Fruit fly (Drosophila melanogaster) whole organism, embryonic: ENCODE results near the gene CG3337.
A peak's percentile ranks its signal among the peaks of the same experiment; 100 is the strongest.

Experiments used
- Aef1 ChIP-seq: fragments of 200-800 bp; sonication (Bioruptor generic); IDR thresholded peaks from 3 replicates; pipeline ENCODE4 v1.3.6; 2022; ENCODE audit warnings: missing biosample characterization, missing genetic modification characterization
- CG10366 ChIP-seq: fragments of 200-800 bp; sonication (Bioruptor generic); IDR thresholded peaks from 2 replicates; pipeline ENCODE4 v1.3.6; 2022; ENCODE audit warnings: missing biosample characterization, missing genetic modification characterization
- CG12071 ChIP-seq: fragments of 200-800 bp; sonication (Bioruptor generic); optimal IDR thresholded peaks from 3 replicates; lab custom pipeline; 2018; ENCODE audit warnings: missing biosample characterization, mild to moderate bottlenecking, missing genetic modification characterization
- CG13296 ChIP-seq: fragments of 200-800 bp; sonication (Bioruptor generic); optimal IDR thresholded peaks from 3 replicates; lab custom pipeline; 2018; ENCODE audit warnings: missing biosample characterization, mild to moderate bottlenecking, missing genetic modification characterization
- CG13894 ChIP-seq: fragments of 200-800 bp; sonication (Bioruptor generic); optimal IDR thresholded peaks from 3 replicates; lab custom pipeline; 2018; ENCODE audit warnings: missing biosample characterization, mild to moderate bottlenecking, missing genetic modification characterization, moderate library complexity
- CG1529 ChIP-seq: fragments of 200-800 bp; sonication (Bioruptor generic); optimal IDR thresholded peaks from 3 replicates; lab custom pipeline; 2018; ENCODE audit warnings: missing biosample characterization, missing genetic modification characterization
- CG15479 ChIP-seq: fragments of 200-800 bp; sonication (Bioruptor generic); optimal IDR thresholded peaks from 3 replicates; lab custom pipeline; 2019; ENCODE audit warnings: missing biosample characterization, mild to moderate bottlenecking, missing genetic modification characterization, moderate library complexity
- CG17568 ChIP-seq: fragments of 200-800 bp; sonication (Bioruptor generic); optimal IDR thresholded peaks from 2 replicates; lab custom pipeline; 2018; ENCODE audit warnings: missing biosample characterization, mild to moderate bottlenecking, missing genetic modification characterization, moderate library complexity
- CG18476 ChIP-seq: fragments of 200-800 bp; sonication (Bioruptor generic); optimal IDR thresholded peaks from 2 replicates; lab custom pipeline; 2016; ENCODE audit warnings: missing biosample characterization, mild to moderate bottlenecking, missing genetic modification characterization
- CG18619 ChIP-seq: fragments of 200-800 bp; sonication (Bioruptor generic); optimal IDR thresholded peaks from 3 replicates; lab custom pipeline; 2017; ENCODE audit warnings: missing biosample characterization, mild to moderate bottlenecking, missing genetic modification characterization
- CG2120 ChIP-seq: fragments of 200-800 bp; sonication (Bioruptor generic); optimal IDR thresholded peaks from 3 replicates; lab custom pipeline; 2016; ENCODE audit warnings: missing biosample characterization, missing genetic modification characterization
- CG34376 ChIP-seq: fragments of 200-800 bp; sonication (Bioruptor generic); optimal IDR thresholded peaks from 2 replicates; lab custom pipeline; 2018; ENCODE audit warnings: missing biosample characterization, mild to moderate bottlenecking, missing genetic modification characterization
- CG3995 ChIP-seq: fragments of 200-800 bp; sonication (Bioruptor generic); optimal IDR thresholded peaks from 3 replicates; lab custom pipeline; 2016; ENCODE audit warnings: missing biosample characterization, missing genetic modification characterization
- CG6175 ChIP-seq: fragments of 200-800 bp; sonication (Bioruptor generic); IDR thresholded peaks from 3 replicates; pipeline ENCODE4 v1.3.6; 2022; ENCODE audit warnings: missing biosample characterization, missing genetic modification characterization
- CG6689 ChIP-seq: fragments of 200-800 bp; sonication (Bioruptor generic); IDR thresholded peaks from 2 replicates; pipeline ENCODE4 v1.3.6; 2022; ENCODE audit warnings: missing biosample characterization, missing genetic modification characterization
- CG7987 ChIP-seq: fragments of 200-800 bp; sonication (Bioruptor generic); optimal IDR thresholded peaks from 2 replicates; lab custom pipeline; 2018; ENCODE audit warnings: missing biosample characterization, mild to moderate bottlenecking, missing genetic modification characterization, moderate library complexity
- CG8388 ChIP-seq: fragments of 200-800 bp; sonication (Bioruptor generic); optimal IDR thresholded peaks from 2 replicates; lab custom pipeline; 2019; ENCODE audit warnings: missing biosample characterization, mild to moderate bottlenecking, missing genetic modification characterization, moderate library complexity
- CG9817 ChIP-seq: fragments of 200-800 bp; sonication (Bioruptor generic); optimal IDR thresholded peaks from 2 replicates; lab custom pipeline; 2018; ENCODE audit warnings: missing biosample characterization, mild to moderate bottlenecking, missing genetic modification characterization, moderate library complexity
- Dek ChIP-seq: fragments of 200-800 bp; sonication (Bioruptor generic); optimal IDR thresholded peaks from 3 replicates; lab custom pipeline; 2019; ENCODE audit warnings: missing biosample characterization, mild to moderate bottlenecking, missing genetic modification characterization, moderate library complexity
- E2f1 ChIP-seq: fragments of 200-800 bp; sonication (Bioruptor generic); IDR thresholded peaks from 2 replicates; pipeline ENCODE4 v1.3.6; 2022; ENCODE audit warnings: missing biosample characterization, missing genetic modification characterization
- Meics ChIP-seq: fragments of 200-800 bp; sonication (Bioruptor generic); optimal IDR thresholded peaks from 2 replicates; lab custom pipeline; 2017; ENCODE audit warnings: missing biosample characterization, mild to moderate bottlenecking, missing genetic modification characterization
- Oli ChIP-seq: fragments of 200-800 bp; sonication (Bioruptor generic); optimal IDR thresholded peaks from 2 replicates; lab custom pipeline; 2018; ENCODE audit warnings: missing biosample characterization, mild to moderate bottlenecking, missing genetic modification characterization, moderate library complexity
- PHDP ChIP-seq: fragments of 200-800 bp; sonication (Bioruptor generic); optimal IDR thresholded peaks from 3 replicates; lab custom pipeline; 2018; ENCODE audit warnings: missing biosample characterization, mild to moderate bottlenecking, missing genetic modification characterization, moderate library complexity
- Pdp1 ChIP-seq, 2 experiments: fragments of 200-800 bp; sonication (Bioruptor generic); optimal IDR thresholded peaks; 3 replicates each; lab custom pipeline; 2016; ENCODE audit warnings: missing biosample characterization in 2 of 2, missing genetic modification characterization in 2 of 2, mild to moderate bottlenecking in 1 of 2, moderate library complexity in 1 of 2
- Sox102F ChIP-seq: fragments of 200-800 bp; sonication (Bioruptor generic); optimal IDR thresholded peaks from 2 replicates; lab custom pipeline; 2018; ENCODE audit warnings: missing biosample characterization, mild to moderate bottlenecking, missing genetic modification characterization, moderate library complexity
- Xbp1 ChIP-seq: fragments of 200-800 bp; sonication (Bioruptor generic); optimal IDR thresholded peaks from 3 replicates; lab custom pipeline; 2016; ENCODE audit warnings: missing biosample characterization, mild to moderate bottlenecking, missing genetic modification characterization
- cas ChIP-seq: fragments of 200-800 bp; sonication (Bioruptor generic); IDR thresholded peaks from 2 replicates; pipeline ENCODE4 v1.3.6; 2022; ENCODE audit warnings: missing biosample characterization, missing genetic modification characterization
- chinmo ChIP-seq: fragments of 200-800 bp; sonication (Bioruptor generic); IDR thresholded peaks from 4 replicates; pipeline ENCODE4 v1.3.6; 2022; ENCODE audit warnings: missing biosample characterization, missing genetic modification characterization; ENCODE audit not compliant: partially characterized antibody
- ci ChIP-seq: fragments of 200-800 bp; sonication (Bioruptor generic); IDR thresholded peaks from 3 replicates; pipeline ENCODE4 v1.3.6; 2022; ENCODE audit warnings: missing biosample characterization, missing genetic modification characterization
- crol ChIP-seq: fragments of 200-800 bp; sonication (Bioruptor generic); IDR thresholded peaks from 2 replicates; pipeline ENCODE4 v1.3.6; 2022; ENCODE audit warnings: missing biosample characterization, missing genetic modification characterization
- dmrt11E ChIP-seq: fragments of 200-800 bp; sonication (Bioruptor generic); optimal IDR thresholded peaks from 3 replicates; lab custom pipeline; 2018; ENCODE audit warnings: missing biosample characterization, mild to moderate bottlenecking, missing genetic modification characterization, moderate library complexity
- gcm ChIP-seq: fragments of 200-800 bp; sonication (Bioruptor generic); optimal IDR thresholded peaks from 2 replicates; lab custom pipeline; 2019; ENCODE audit warnings: missing biosample characterization, mild to moderate bottlenecking, missing genetic modification characterization, moderate library complexity
- ham ChIP-seq: fragments of 200-800 bp; sonication (Bioruptor generic); IDR thresholded peaks from 2 replicates; pipeline ENCODE4 v1.3.6; 2022; ENCODE audit warnings: missing biosample characterization, missing genetic modification characterization
- kay ChIP-seq: fragments of 200-800 bp; sonication (Bioruptor generic); optimal IDR thresholded peaks from 2 replicates; lab custom pipeline; 2016; ENCODE audit warnings: missing biosample characterization, missing genetic modification characterization
- lmd ChIP-seq: fragments of 200-800 bp; sonication (Bioruptor generic); IDR thresholded peaks from 2 replicates; pipeline ENCODE4 v1.3.6; 2022; ENCODE audit warnings: missing biosample characterization, missing genetic modification characterization
- luna ChIP-seq: fragments of 200-800 bp; sonication (Bioruptor generic); optimal IDR thresholded peaks from 2 replicates; lab custom pipeline; 2016; ENCODE audit warnings: missing biosample characterization, missing genetic modification characterization
- nau ChIP-seq: fragments of 200-800 bp; sonication (Bioruptor generic); optimal IDR thresholded peaks from 3 replicates; lab custom pipeline; 2017; ENCODE audit warnings: missing biosample characterization, mild to moderate bottlenecking, missing genetic modification characterization, missing genetic modification reagents
- onecut ChIP-seq: fragments of 200-800 bp; sonication (Bioruptor generic); IDR thresholded peaks from 2 replicates; pipeline ENCODE4 v1.3.6; 2022; ENCODE audit warnings: missing biosample characterization, missing genetic modification characterization
- org-1 ChIP-seq: fragments of 200-800 bp; sonication (Bioruptor generic); optimal IDR thresholded peaks from 2 replicates; lab custom pipeline; 2017; ENCODE audit warnings: missing biosample characterization, missing genetic modification characterization
- pho ChIP-seq: fragments of 200-800 bp; sonication (Bioruptor generic); optimal IDR thresholded peaks from 2 replicates; lab custom pipeline; 2016; ENCODE audit warnings: missing biosample characterization, missing genetic modification characterization
- row ChIP-seq: fragments of 200-800 bp; sonication (Bioruptor generic); IDR thresholded peaks from 3 replicates; pipeline ENCODE4 v1.3.6; 2022; ENCODE audit warnings: missing biosample characterization, missing genetic modification characterization
- sens-2 ChIP-seq: fragments of 200-800 bp; sonication (Bioruptor generic); IDR thresholded peaks from 2 replicates; pipeline ENCODE4 v1.3.6; 2022; ENCODE audit warnings: missing biosample characterization, missing genetic modification characterization
- slbo ChIP-seq: fragments of 200-800 bp; sonication (Bioruptor generic); IDR thresholded peaks from 2 replicates; pipeline ENCODE4 v1.3.6; 2022; ENCODE audit warnings: missing biosample characterization, missing genetic modification characterization
- so ChIP-seq: fragments of 200-800 bp; sonication (Bioruptor generic); IDR thresholded peaks from 3 replicates; pipeline ENCODE4 v1.3.6; 2022; ENCODE audit warnings: missing biosample characterization, missing genetic modification characterization
- sob ChIP-seq: fragments of 200-800 bp; sonication (Bioruptor generic); IDR thresholded peaks from 2 replicates; pipeline ENCODE4 v1.3.6; 2022; ENCODE audit warnings: missing biosample characterization, missing genetic modification characterization
- stwl ChIP-seq: fragments of 200-800 bp; sonication (Bioruptor generic); optimal IDR thresholded peaks from 3 replicates; lab custom pipeline; 2018; ENCODE audit warnings: missing biosample characterization, mild to moderate bottlenecking, missing genetic modification characterization, moderate library complexity
- tup ChIP-seq: fragments of 200-800 bp; sonication (Bioruptor generic); optimal IDR thresholded peaks from 2 replicates; lab custom pipeline; 2016; ENCODE audit warnings: missing biosample characterization, mild to moderate bottlenecking, missing genetic modification characterization, moderate library complexity
- unc-4 ChIP-seq: fragments of 200-800 bp; sonication (Bioruptor generic); IDR thresholded peaks from 2 replicates; pipeline ENCODE4 v1.3.6; 2022; ENCODE audit warnings: missing biosample characterization, missing genetic modification characterization; ENCODE audit not compliant: partially characterized antibody
- vnd ChIP-seq: fragments of 200-800 bp; sonication (Bioruptor generic); IDR thresholded peaks from 3 replicates; pipeline ENCODE4 v1.3.6; 2022; ENCODE audit warnings: missing biosample characterization, missing genetic modification characterization; ENCODE audit not compliant: partially characterized antibody

The CG3337 gene

DNA sequence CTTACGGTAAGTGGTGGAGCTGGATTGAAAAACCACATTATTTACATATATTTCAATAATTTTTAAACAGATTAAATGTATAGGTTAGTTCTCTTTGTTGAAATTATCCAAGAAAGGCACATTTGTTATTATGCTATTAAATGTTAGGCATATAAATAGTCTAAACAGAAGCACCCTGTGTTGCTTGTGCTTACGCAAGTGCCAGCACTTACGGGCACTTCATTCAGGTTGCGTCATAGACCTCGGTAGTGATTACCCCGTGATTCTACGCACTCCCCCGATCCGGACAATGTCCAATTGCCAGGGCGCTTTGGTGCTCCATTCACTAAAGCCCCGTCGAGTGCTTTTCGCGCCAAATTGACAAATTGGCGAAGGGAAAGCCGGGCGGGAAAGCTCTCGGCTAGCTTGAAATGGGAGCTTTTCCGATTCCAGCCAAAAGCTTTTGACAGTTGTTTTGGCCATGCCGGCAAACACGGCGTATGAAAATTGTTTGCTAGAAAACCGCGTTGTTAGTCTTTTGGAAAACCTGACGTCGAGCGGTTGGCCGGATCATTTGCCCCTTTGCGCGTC is 23.2 kb upstream of the CG3337 start, which contains the start of gene ETHR (continued):
- TF ChIP-seq lmd (peak; percentile 23; the same call in 1 of the 2 replicates), CG1529 (GFP tag; lab: Kevin White, UChicago) (no peak), CG6689 (no peak), sens-2 (GFP tag; lab: Robert Waterston, UW) (peak; percentile 34; the same call in 1 of the 2 replicates), slbo (peak; percentile 78), CG10366 (GFP tag; lab: Robert Waterston, UW) (peak; percentile 81), stwl (tag; lab: Kevin White, UChicago) (no peak), row (GFP tag; lab: Robert Waterston, UW) (peak; percentile 60; the same call in 2 of the 3 replicates), kay (GFP tag; lab: Kevin White, UChicago) (peak; percentile 48), cas (GFP tag; lab: Robert Waterston, UW) (no peak), Oli (tag; lab: Kevin White, UChicago) (peak; percentile 22), CG7987 (peak; percentile 10), vnd (GFP tag; lab: Robert Waterston, UW) (peak; percentile 53; the same call in 2 of the 3 replicates), tup (GFP tag; lab: Kevin White, UChicago) (no peak), PHDP (tag; lab: Kevin White, UChicago) (peak; percentile 72), CG13296 (peak; percentile 20), dmrt11E (tag; lab: Kevin White, UChicago) (no peak), sob (peak; percentile 48; the same call in 1 of the 2 replicates), CG17568 (GFP tag; lab: Kevin White, UChicago) (peak; percentile 29), Aef1 (0 out of 3 replicates have a peak, but pooled peaks have one; percentile 1), CG9817 (tag; lab: Kevin White, UChicago) (peak; percentile 3), CG34376 (GFP tag; lab: Kevin White, UChicago) (peak; percentile 65), pho (GFP tag; lab: Kevin White, UChicago) (peak; percentile 1), Sox102F (peak; percentile 25), CG6175 (GFP tag; lab: Robert Waterston, UW) (0 out of 3 replicates have a peak, but pooled peaks have one; percentile 31), E2f1 (GFP tag; lab: Robert Waterston, UW) (peak; percentile 74; the same call in 1 of the 2 replicates), ci (GFP tag; lab: Robert Waterston, UW) (peak; percentile 31; the same call in 1 of the 3 replicates), CG18619 (GFP tag; lab: Kevin White, UChicago) (peak; percentile 39), chinmo (GFP tag; lab: Robert Waterston, UW) (peak; percentile 84; the same call in 2 of the 4 replicates), Xbp1 (peak; percentile 41), CG2120 (GFP tag; lab: Kevin White, UChicago) (peak; percentile 72), CG15479 (GFP tag; lab: Kevin White, UChicago) (no peak), CG3995 (GFP tag; lab: Kevin White, UChicago) (peak; percentile 77), CG13894 (tag; lab: Kevin White, UChicago) (peak; percentile 95), so (peak; percentile 77; the same call in 2 of the 3 replicates), Meics (peak; percentile 68), org-1 (GFP tag; lab: Kevin White, UChicago) (peak; percentile 44), Dek (tag; lab: Kevin White, UChicago) (peak; percentile 56), CG18476 (no peak), Pdp1 (GFP tag; optimal IDR thresholded peaks at IDR 0.05; lab: Kevin White, UChicago) (peak in 1 of 2 experiments; percentile 100), crol (peak; percentile 88), unc-4 (GFP tag; lab: Robert Waterston, UW) (peak; percentile 53), gcm (GFP tag; lab: Kevin White, UChicago) (peak; percentile 23), ham (no peak), CG8388 (GFP tag; lab: Kevin White, UChicago) (no peak), nau (GFP tag; lab: Kevin White, UChicago) (peak; percentile 4), luna (GFP tag; lab: Kevin White, UChicago) (no peak), onecut (GFP tag; lab: Robert Waterston, UW) (peak; percentile 10; the same call in 1 of the 2 replicates), CG12071 (peak; percentile 40)
